Fruit fly (Drosophila melanogaster) whole organism, embryonic: Measurements from ENCODE around the gene Dpp10.

Source experiments
- B-H1 ChIP-seq: fragments of 200-800 bp; sonication (Bioruptor generic); IDR thresholded peaks from 3 replicates; pipeline ENCODE4 v1.3.6; 2022; ENCODE audit warnings: missing biosample characterization, missing genetic modification characterization
- B-H2 ChIP-seq: fragments of 200-800 bp; sonication (Bioruptor generic); optimal IDR thresholded peaks from 2 replicates; lab custom pipeline; 2018; ENCODE audit warnings: missing biosample characterization, mild to moderate bottlenecking, missing genetic modification characterization
- C15 ChIP-seq: fragments of 200-800 bp; sonication (Bioruptor generic); IDR thresholded peaks from 3 replicates; pipeline ENCODE4 v1.3.6; 2022; ENCODE audit warnings: missing biosample characterization, missing genetic modification characterization
- CG10274 ChIP-seq: fragments of 200-800 bp; sonication (Bioruptor generic); optimal IDR thresholded peaks from 3 replicates; lab custom pipeline; 2017; ENCODE audit warnings: missing biosample characterization, mild to moderate bottlenecking, missing genetic modification characterization
- CG10366 ChIP-seq: fragments of 200-800 bp; sonication (Bioruptor generic); IDR thresholded peaks from 2 replicates; pipeline ENCODE4 v1.3.6; 2022; ENCODE audit warnings: missing biosample characterization, missing genetic modification characterization
- CG12104 ChIP-seq: fragments of 200-800 bp; sonication (Bioruptor generic); optimal IDR thresholded peaks from 3 replicates; lab custom pipeline; 2016; ENCODE audit warnings: missing biosample characterization, missing genetic modification characterization
- CG12155 ChIP-seq: fragments of 200-800 bp; sonication (Bioruptor generic); optimal IDR thresholded peaks from 3 replicates; lab custom pipeline; 2016; ENCODE audit warnings: missing biosample characterization, missing genetic modification characterization
- CG12942 ChIP-seq: fragments of 200-800 bp; sonication (Bioruptor generic); optimal IDR thresholded peaks from 3 replicates; lab custom pipeline; 2016; ENCODE audit warnings: missing biosample characterization, missing genetic modification characterization
- CG13287 ChIP-seq: fragments of 200-800 bp; sonication (Bioruptor generic); IDR thresholded peaks from 2 replicates; pipeline ENCODE4 v1.3.6; 2022; ENCODE audit warnings: missing biosample characterization, missing genetic modification characterization; ENCODE audit not compliant: partially characterized antibody
- CG15514 ChIP-seq: fragments of 200-800 bp; sonication (Bioruptor generic); optimal IDR thresholded peaks from 3 replicates; lab custom pipeline; 2017; ENCODE audit warnings: missing biosample characterization, missing genetic modification characterization, mild to moderate bottlenecking, moderate library complexity, missing genetic modification reagents
- CG16813 ChIP-seq: fragments of 200-800 bp; sonication (Bioruptor generic); IDR thresholded peaks from 3 replicates; pipeline ENCODE4 v1.3.6; 2022; ENCODE audit warnings: missing biosample characterization, missing genetic modification characterization; ENCODE audit not compliant: partially characterized antibody
- CG17359 ChIP-seq: fragments of 200-800 bp; sonication (Bioruptor generic); optimal IDR thresholded peaks from 3 replicates; lab custom pipeline; 2018; ENCODE audit warnings: missing biosample characterization, mild to moderate bottlenecking, missing genetic modification characterization, moderate library complexity
- CG18262 ChIP-seq: fragments of 200-800 bp; optimal IDR thresholded peaks from 3 replicates; lab custom pipeline; 2019; ENCODE audit warnings: missing biosample characterization, mild to moderate bottlenecking, missing genetic modification characterization, moderate library complexity
- CG18476 ChIP-seq: fragments of 200-800 bp; sonication (Bioruptor generic); optimal IDR thresholded peaks from 2 replicates; lab custom pipeline; 2016; ENCODE audit warnings: missing biosample characterization, mild to moderate bottlenecking, missing genetic modification characterization
- CG30403 ChIP-seq: fragments of 200-800 bp; sonication (Bioruptor generic); optimal IDR thresholded peaks from 3 replicates; lab custom pipeline; 2016; ENCODE audit warnings: missing biosample characterization, missing genetic modification characterization
- CG31224 ChIP-seq: fragments of 200-800 bp; sonication (Bioruptor generic); IDR thresholded peaks from 2 replicates; pipeline ENCODE4 v1.3.6; 2022; ENCODE audit warnings: missing biosample characterization, missing genetic modification characterization
- CG33557 ChIP-seq: fragments of 200-800 bp; sonication (Bioruptor generic); optimal IDR thresholded peaks from 2 replicates; lab custom pipeline; 2019; ENCODE audit warnings: missing biosample characterization, mild to moderate bottlenecking, missing genetic modification characterization, moderate library complexity
- CG4730 ChIP-seq: fragments of 200-800 bp; sonication (Bioruptor generic); IDR thresholded peaks from 2 replicates; pipeline ENCODE4 v1.3.6; 2022; ENCODE audit warnings: missing biosample characterization, missing genetic modification characterization
- CG5245 ChIP-seq: fragments of 200-800 bp; sonication (Bioruptor generic); optimal IDR thresholded peaks from 3 replicates; lab custom pipeline; 2016; ENCODE audit warnings: missing biosample characterization, missing genetic modification characterization
- CG7839 ChIP-seq: fragments of 200-800 bp; sonication (Bioruptor generic); optimal IDR thresholded peaks from 3 replicates; lab custom pipeline; 2018; ENCODE audit warnings: missing biosample characterization, mild to moderate bottlenecking, missing genetic modification characterization, moderate library complexity
- CG8765 ChIP-seq: fragments of 200-800 bp; sonication (Bioruptor generic); IDR thresholded peaks from 2 replicates; pipeline ENCODE4 v1.3.6; 2022; ENCODE audit warnings: missing biosample characterization, missing genetic modification characterization
- CG9437 ChIP-seq: fragments of 200-800 bp; sonication (Bioruptor generic); optimal IDR thresholded peaks from 2 replicates; lab custom pipeline; 2018; ENCODE audit warnings: missing biosample characterization, mild to moderate bottlenecking, missing genetic modification characterization
- D19A ChIP-seq: fragments of 200-800 bp; optimal IDR thresholded peaks from 3 replicates; lab custom pipeline; 2019; ENCODE audit warnings: missing biosample characterization, mild to moderate bottlenecking, missing genetic modification characterization, moderate library complexity
- D19B ChIP-seq: fragments of 200-800 bp; sonication (Bioruptor generic); optimal IDR thresholded peaks from 2 replicates; lab custom pipeline; 2017; ENCODE audit warnings: missing biosample characterization, mild to moderate bottlenecking, missing genetic modification characterization
- Deaf1 ChIP-seq: fragments of 200-800 bp; optimal IDR thresholded peaks from 3 replicates; lab custom pipeline; 2019; ENCODE audit warnings: missing biosample characterization, mild to moderate bottlenecking, missing genetic modification characterization, moderate library complexity
- Doc2 ChIP-seq: fragments of 200-800 bp; sonication (Bioruptor generic); IDR thresholded peaks from 2 replicates; pipeline ENCODE4 v1.3.6; 2022; ENCODE audit warnings: missing biosample characterization, missing genetic modification characterization
- Gug ChIP-seq: fragments of 200-800 bp; sonication (Bioruptor generic); IDR thresholded peaks from 4 replicates; pipeline ENCODE4 v1.3.6; 2022; ENCODE audit warnings: missing biosample characterization, missing genetic modification characterization
- HLH54F ChIP-seq: fragments of 200-800 bp; sonication (Bioruptor generic); optimal IDR thresholded peaks from 3 replicates; lab custom pipeline; 2016; ENCODE audit warnings: missing biosample characterization, missing genetic modification characterization
- Hand ChIP-seq: fragments of 200-800 bp; sonication (Bioruptor generic); optimal IDR thresholded peaks from 2 replicates; lab custom pipeline; 2017; ENCODE audit warnings: mild to moderate bottlenecking, missing biosample characterization, missing genetic modification reagents, missing genetic modification characterization
- Jarid2 ChIP-seq: fragments of 200-800 bp; sonication (Bioruptor generic); optimal IDR thresholded peaks from 3 replicates; lab custom pipeline; 2017; ENCODE audit warnings: mild to moderate bottlenecking, missing biosample characterization, missing genetic modification reagents, missing genetic modification characterization
- Med ChIP-seq: fragments of 200-800 bp; sonication (Bioruptor generic); peaks from one replicate; lab custom pipeline; 2016; ENCODE audit warnings: missing biosample characterization, missing genetic modification characterization, mild to moderate bottlenecking, inconsistent platforms, moderate library complexity
- Mrtf ChIP-seq: fragments of 200-800 bp; sonication (Bioruptor generic); IDR thresholded peaks from 3 replicates; pipeline ENCODE4 v1.3.6; 2022; ENCODE audit warnings: missing biosample characterization, missing genetic modification characterization
- Ravus ChIP-seq: fragments of 200-800 bp; sonication (Bioruptor generic); IDR thresholded peaks from 2 replicates; pipeline ENCODE4 v1.3.6; 2022; ENCODE audit warnings: missing biosample characterization, missing genetic modification characterization
- Side ChIP-seq: fragments of 200-800 bp; sonication (Bioruptor generic); optimal IDR thresholded peaks from 2 replicates; lab custom pipeline; 2016; ENCODE audit warnings: missing biosample characterization, missing genetic modification characterization
- Ssrp ChIP-seq: fragments of 200-800 bp; sonication (Bioruptor generic); optimal IDR thresholded peaks from 2 replicates; lab custom pipeline; 2018; ENCODE audit warnings: missing biosample characterization, mild to moderate bottlenecking, missing genetic modification characterization, moderate library complexity
- da ChIP-seq: fragments of 200-800 bp; sonication (Bioruptor generic); optimal IDR thresholded peaks from 2 replicates; lab custom pipeline; 2016; ENCODE audit warnings: missing biosample characterization, missing genetic modification characterization
- dmrt99B ChIP-seq: fragments of 200-800 bp; sonication (Bioruptor generic); optimal IDR thresholded peaks from 2 replicates; lab custom pipeline; 2018; ENCODE audit warnings: missing biosample characterization, mild to moderate bottlenecking, missing genetic modification characterization, moderate library complexity
- fd102C ChIP-seq: fragments of 200-800 bp; sonication (Bioruptor generic); optimal IDR thresholded peaks from 2 replicates; lab custom pipeline; 2018; ENCODE audit warnings: missing biosample characterization, mild to moderate bottlenecking, missing genetic modification characterization, moderate library complexity
- onecut ChIP-seq: fragments of 200-800 bp; sonication (Bioruptor generic); IDR thresholded peaks from 2 replicates; pipeline ENCODE4 v1.3.6; 2022; ENCODE audit warnings: missing biosample characterization, missing genetic modification characterization
- pros ChIP-seq: fragments of 200-800 bp; sonication (Bioruptor generic); optimal IDR thresholded peaks from 3 replicates; lab custom pipeline; 2019; ENCODE audit warnings: missing biosample characterization, mild to moderate bottlenecking, missing genetic modification characterization, moderate library complexity
- ranshi ChIP-seq: fragments of 200-800 bp; sonication (Bioruptor generic); IDR thresholded peaks from 2 replicates; pipeline ENCODE4 v1.3.6; 2022; ENCODE audit warnings: missing biosample characterization, missing genetic modification characterization
- salm ChIP-seq: fragments of 200-800 bp; sonication (Bioruptor generic); optimal IDR thresholded peaks from 2 replicates; lab custom pipeline; 2018; ENCODE audit warnings: missing biosample characterization, mild to moderate bottlenecking, missing genetic modification characterization
- schlank ChIP-seq: fragments of 200-800 bp; sonication (Bioruptor generic); optimal IDR thresholded peaks from 2 replicates; lab custom pipeline; 2018; ENCODE audit warnings: missing biosample characterization, mild to moderate bottlenecking, missing genetic modification characterization
- sens-2 ChIP-seq: fragments of 200-800 bp; sonication (Bioruptor generic); IDR thresholded peaks from 2 replicates; pipeline ENCODE4 v1.3.6; 2022; ENCODE audit warnings: missing biosample characterization, missing genetic modification characterization
- sima ChIP-seq: fragments of 200-800 bp; sonication (Bioruptor generic); optimal IDR thresholded peaks from 2 replicates; lab custom pipeline; 2016; ENCODE audit warnings: missing biosample characterization, missing genetic modification characterization
- slou ChIP-seq: fragments of 200-800 bp; sonication (Bioruptor generic); optimal IDR thresholded peaks from 3 replicates; lab custom pipeline; 2016; ENCODE audit warnings: missing biosample characterization, missing genetic modification characterization
- stc ChIP-seq: fragments of 200-800 bp; sonication (Bioruptor generic); IDR thresholded peaks from 2 replicates; pipeline ENCODE4 v1.3.6; 2022; ENCODE audit warnings: missing biosample characterization, missing genetic modification characterization
- usp ChIP-seq: fragments of >200 bp; optimal IDR thresholded peaks from 2 replicates; lab custom pipeline; 2017; ENCODE audit warnings: missing biosample characterization, missing genetic modification characterization
- zfh1 ChIP-seq: fragments of 200-800 bp; sonication (Bioruptor generic); IDR thresholded peaks from 3 replicates; pipeline ENCODE4 v1.3.6; 2022; ENCODE audit warnings: missing biosample characterization, missing genetic modification characterization

Dpp10 gene

DNA sequence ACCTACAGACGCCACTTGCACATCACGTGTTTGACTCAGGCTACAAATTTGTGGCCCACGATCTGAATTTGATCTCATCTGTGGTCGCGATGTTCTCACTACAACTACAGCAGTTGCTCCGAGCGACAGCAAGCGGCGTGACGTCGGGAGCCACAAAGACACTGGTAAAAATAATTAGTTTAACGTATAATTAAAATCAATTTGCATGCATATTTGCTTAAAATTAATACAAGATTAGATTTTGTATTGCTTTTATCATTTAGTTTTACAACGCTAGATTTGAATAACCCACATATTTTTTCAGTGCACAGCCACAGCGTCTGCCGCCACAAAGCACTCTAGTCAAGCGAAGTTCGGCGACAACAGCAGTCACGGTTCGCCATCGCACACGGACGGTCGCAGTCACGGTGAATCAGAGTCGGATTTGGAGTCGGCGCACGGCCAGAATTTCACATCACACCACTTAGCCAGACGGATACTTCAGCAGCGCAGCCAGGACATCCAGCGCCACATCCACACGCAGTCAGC, 11.7 kb upstream of the Dpp10 start (continued):
- peak; percentile 96 for TF ChIP-seq fd102C (GFP tag; lab: Kevin White, UChicago)
- TF ChIP-seq CG10274 = peak; percentile 98
- TF ChIP-seq D19A = peak; percentile 99
- TF ChIP-seq usp = no peak
- TF ChIP-seq D19B (GFP tag; lab: Kevin White, UChicago) = peak; percentile 99
- peak; percentile 100 for TF ChIP-seq HLH54F (GFP tag; lab: Kevin White, UChicago)
- TF ChIP-seq onecut (GFP tag; lab: Robert Waterston, UW) = peak; percentile 100
- TF ChIP-seq CG18476 (GFP tag; lab: Kevin White, UChicago) = peak; percentile 100
- TF ChIP-seq CG5245 = peak; percentile 100
- TF ChIP-seq CG12104 (GFP tag; lab: Kevin White, UChicago) = peak; percentile 100
- peak; percentile 97 for TF ChIP-seq CG15514 (GFP tag; lab: Kevin White, UChicago)
- TF ChIP-seq CG13287 (GFP tag; lab: Robert Waterston, UW) = peak; percentile 55; the same call in 1 of the 2 replicates
- peak; percentile 100 for TF ChIP-seq schlank (tag; lab: Kevin White, UChicago)
- peak; percentile 100 for TF ChIP-seq Side (GFP tag; lab: Kevin White, UChicago)
- TF ChIP-seq CG12155 (GFP tag; lab: Kevin White, UChicago) = peak; percentile 100
- TF ChIP-seq ranshi (GFP tag; lab: Robert Waterston, UW) = peak; percentile 100

DNA sequence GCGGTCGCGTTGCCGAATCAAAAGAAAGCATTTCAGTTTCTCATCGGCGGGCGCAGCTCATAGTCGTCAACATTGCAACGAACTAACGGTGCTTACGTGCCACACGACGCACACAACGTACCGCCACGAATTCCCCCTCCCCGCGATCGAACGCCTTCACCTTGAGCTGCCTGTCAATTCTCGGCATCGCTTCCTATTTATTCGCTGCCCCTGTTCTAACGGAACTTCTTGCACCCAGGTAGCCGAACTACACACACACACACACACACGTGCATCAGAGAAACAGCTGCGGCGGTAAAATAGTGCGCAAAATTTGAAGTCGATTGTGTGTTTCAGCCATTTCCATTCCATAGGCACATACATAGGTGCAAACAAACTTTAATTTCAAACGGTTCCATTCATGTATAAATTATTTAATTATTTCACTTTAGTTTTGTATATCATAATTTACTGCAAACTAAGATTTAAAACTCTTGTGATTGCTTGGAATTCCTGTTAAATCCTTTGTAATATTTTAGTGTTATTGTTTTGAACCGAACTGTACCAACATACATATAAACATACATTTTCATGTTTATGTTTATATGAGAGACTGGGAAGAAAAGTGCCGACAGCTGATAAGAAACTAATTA, 10.6 kb upstream of the Dpp10 start:
- TF ChIP-seq CG31224 (0 out of 2 replicates have a peak, but pooled peaks have one; percentile 13), pros (GFP tag; lab: Kevin White, UChicago) (peak; percentile 88), Doc2 (no peak), CG8765 (GFP tag; lab: Robert Waterston, UW) (0 out of 2 replicates have a peak, but pooled peaks have one; percentile 18), CG18262 (tag; lab: Kevin White, UChicago) (peak; percentile 26), sens-2 (GFP tag; lab: Robert Waterston, UW) (no peak), B-H1 (GFP tag; lab: Robert Waterston, UW) (no peak), Hand (GFP tag; lab: Kevin White, UChicago) (no peak), stc (GFP tag; lab: Robert Waterston, UW) (no peak), CG16813 (GFP tag; lab: Robert Waterston, UW) (no peak), CG7839 (peak; percentile 24), Gug (GFP tag; lab: Robert Waterston, UW) (no peak), CG33557 (GFP tag; lab: Kevin White, UChicago) (no peak), Mrtf (no peak), Jarid2 (GFP tag; lab: Kevin White, UChicago) (no peak), Ravus (GFP tag; lab: Robert Waterston, UW) (no peak), CG30403 (GFP tag; lab: Kevin White, UChicago) (peak; percentile 19), dmrt99B (peak; percentile 19), CG10366 (no peak), da (GFP tag; lab: Kevin White, UChicago) (no peak), CG12942 (GFP tag; lab: Kevin White, UChicago) (no peak), CG9437 (GFP tag; lab: Kevin White, UChicago) (peak; percentile 40), Ssrp (tag; lab: Kevin White, UChicago) (peak; percentile 18), C15 (GFP tag; lab: Robert Waterston, UW) (no peak), salm (tag; lab: Kevin White, UChicago) (no peak), Med (GFP tag; lab: Kevin White, UChicago) (no peak), sima (GFP tag; lab: Kevin White, UChicago) (no peak), CG12104 (GFP tag; lab: Kevin White, UChicago) (no peak), Deaf1 (peak; percentile 12), zfh1 (GFP tag; lab: Robert Waterston, UW) (no peak), B-H2 (GFP tag; lab: Kevin White, UChicago) (no peak), CG4730 (GFP tag; lab: Robert Waterston, UW) (no peak), slou (GFP tag; lab: Kevin White, UChicago) (no peak), CG17359 (tag; lab: Kevin White, UChicago) (peak; percentile 35)
